Worm (Caenorhabditis elegans) whole organism, early embryonic: ENCODE results near the gene pqn-63.

ENCODE experiments used
- F13C5.2 ChIP-seq: sonication (generic microtip); optimal IDR thresholded peaks from 2 replicates; lab custom pipeline; 2017; ENCODE audit warnings: mild to moderate bottlenecking, missing genetic modification characterization, inconsistent platforms, missing compliant biosample characterization
- ama-1 ChIP-seq: fragments of 150-350 bp; optimal IDR thresholded peaks from 2 replicates; lab custom pipeline; 2014
- scrt-1 ChIP-seq: fragments of 200-800 bp; sonication (Bioruptor generic); IDR thresholded peaks from 2 replicates; pipeline ENCODE4 v1.3.6; 2022; ENCODE audit warnings: missing genetic modification characterization, missing compliant biosample characterization
- tbx-37 ChIP-seq: fragments of 200-800 bp; sonication (Bioruptor generic); conservative IDR thresholded peaks from 2 replicates; pipeline ENCODE4 v1.3.6; 2022; ENCODE audit warnings: missing genetic modification reagents, missing genetic modification characterization, missing compliant biosample characterization

DNA sequence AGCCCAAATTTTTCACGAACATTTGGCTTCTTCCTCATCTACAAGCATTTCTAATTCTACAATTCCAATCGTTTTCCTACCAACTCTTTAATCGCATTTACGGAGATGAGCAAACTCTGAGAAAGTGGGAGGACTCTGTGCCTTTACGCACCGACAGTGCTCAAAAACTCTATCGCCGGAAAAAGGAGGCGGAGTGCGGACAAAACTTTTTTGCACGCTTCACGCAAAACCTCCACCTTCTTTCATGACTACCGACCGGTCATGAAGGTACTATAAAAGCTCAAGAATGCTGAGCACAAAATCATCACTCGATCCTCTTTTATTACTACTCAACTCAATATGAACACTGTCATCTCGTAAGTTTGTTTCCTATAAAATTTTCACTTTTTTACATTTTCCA, 9.3 kb downstream of the pqn-63 start, which contains the start of gene idpc-4:
- TF ChIP-seq ama-1 (lab: Kevin White, UChicago) (no peak), scrt-1 (no peak), tbx-37 (GFP tag; lab: Robert Waterston, UW) (no peak), F13C5.2 (no peak)
